Worm (Caenorhabditis elegans) whole organism, late embryonic: Measurements from ENCODE around the gene gtap-2.
A peak's percentile ranks its signal among the peaks of the same experiment; 100 is the strongest.

Source experiments
- C38D4.7 ChIP-seq: fragments of 200-800 bp; sonication (Bioruptor generic); optimal IDR thresholded peaks from 2 replicates; lab custom pipeline; 2018; ENCODE audit warnings: mild to moderate bottlenecking, missing genetic modification characterization, moderate library complexity, missing compliant biosample characterization
- F13H6.1 ChIP-seq: sonication (generic microtip); optimal IDR thresholded peaks from 2 replicates; lab custom pipeline; 2016; ENCODE audit warnings: missing genetic modification characterization, missing compliant biosample characterization
- K02D7.2 ChIP-seq: sonication (generic microtip); optimal IDR thresholded peaks from 2 replicates; lab custom pipeline; 2017; ENCODE audit warnings: mild to moderate bottlenecking, missing genetic modification characterization, missing compliant biosample characterization
- ahr-1 ChIP-seq: sonication (generic microtip); optimal IDR thresholded peaks from 2 replicates; lab custom pipeline; 2016; ENCODE audit warnings: missing genetic modification characterization, missing compliant biosample characterization
- ama-1 ChIP-seq: fragments of 150-350 bp; optimal IDR thresholded peaks from 2 replicates; lab custom pipeline; 2014
- ceh-14 ChIP-seq: sonication (generic microtip); optimal IDR thresholded peaks from 2 replicates; lab custom pipeline; 2016; ENCODE audit warnings: missing genotype, missing genetic modification characterization, missing compliant biosample characterization
- ceh-19 ChIP-seq: fragments of 200-800 bp; sonication (Bioruptor generic); optimal IDR thresholded peaks from 2 replicates; lab custom pipeline; 2018; ENCODE audit warnings: mild to moderate bottlenecking, missing genetic modification characterization, missing compliant biosample characterization
- ceh-2 ChIP-seq: sonication (generic microtip); optimal IDR thresholded peaks from 2 replicates; lab custom pipeline; 2016; ENCODE audit warnings: missing genotype, missing genetic modification characterization, missing compliant biosample characterization
- ceh-22 ChIP-seq: sonication (generic microtip); optimal IDR thresholded peaks from 2 replicates; lab custom pipeline; 2017; ENCODE audit warnings: missing biosample characterization, missing genetic modification characterization
- ceh-24 ChIP-seq: sonication (generic microtip); optimal IDR thresholded peaks from 2 replicates; lab custom pipeline; 2016; ENCODE audit warnings: mild to moderate bottlenecking, missing genetic modification characterization, missing compliant biosample characterization
- ceh-30 ChIP-seq: fragments of 150-350 bp; optimal IDR thresholded peaks from 2 replicates; lab custom pipeline; 2014; ENCODE audit warnings: missing biosample characterization, missing genetic modification characterization
- ceh-34 ChIP-seq: sonication (generic microtip); optimal IDR thresholded peaks from 2 replicates; lab custom pipeline; 2016; ENCODE audit warnings: mild to moderate bottlenecking, missing genetic modification characterization, missing compliant biosample characterization
- ceh-45 ChIP-seq: fragments of 200-800 bp; sonication (Bioruptor generic); IDR thresholded peaks from 2 replicates; pipeline ENCODE4 v1.3.6; 2022; ENCODE audit warnings: missing genetic modification reagents, missing genetic modification characterization, missing compliant biosample characterization
- ceh-6 ChIP-seq: fragments of 200-800 bp; sonication (Bioruptor generic); optimal IDR thresholded peaks from 2 replicates; lab custom pipeline; 2018; ENCODE audit warnings: mild to moderate bottlenecking, missing genetic modification characterization, missing compliant biosample characterization
- che-1 ChIP-seq: sonication (generic microtip); optimal IDR thresholded peaks from 2 replicates; lab custom pipeline; 2016; ENCODE audit warnings: mild to moderate bottlenecking, missing genetic modification characterization, missing compliant biosample characterization
- elt-4 ChIP-seq: sonication (generic microtip); optimal IDR thresholded peaks from 2 replicates; lab custom pipeline; 2016; ENCODE audit warnings: missing genetic modification characterization, missing compliant biosample characterization
- eyg-1 ChIP-seq: sonication (generic microtip); optimal IDR thresholded peaks from 2 replicates; lab custom pipeline; 2016; ENCODE audit warnings: missing genotype, missing genetic modification characterization, missing compliant biosample characterization
- fkh-10 ChIP-seq: fragments of 150-350 bp; optimal IDR thresholded peaks from 2 replicates; lab custom pipeline; 2014; ENCODE audit warnings: missing biosample characterization, missing genetic modification reagents, missing genetic modification characterization
- fkh-6 ChIP-seq: sonication (generic microtip); optimal IDR thresholded peaks from 2 replicates; lab custom pipeline; 2016; ENCODE audit warnings: missing genetic modification characterization, missing compliant biosample characterization
- hlh-13 ChIP-seq: fragments of 200-800 bp; sonication (Bioruptor generic); optimal IDR thresholded peaks from 2 replicates; lab custom pipeline; 2018; ENCODE audit warnings: mild to moderate bottlenecking, missing genetic modification characterization, missing compliant biosample characterization
- hlh-15 ChIP-seq: sonication (generic microtip); optimal IDR thresholded peaks from 2 replicates; lab custom pipeline; 2016; ENCODE audit warnings: missing genetic modification characterization, missing compliant biosample characterization
- hlh-30 ChIP-seq: sonication (generic microtip); optimal IDR thresholded peaks from 2 replicates; lab custom pipeline; 2017; ENCODE audit warnings: antibody characterized with exemption, missing genetic modification characterization, missing compliant biosample characterization; ENCODE audit not compliant: insufficient read depth
- hlh-6 ChIP-seq: sonication (generic microtip); optimal IDR thresholded peaks from 2 replicates; lab custom pipeline; 2016; ENCODE audit warnings: missing genotype, missing genetic modification characterization, missing compliant biosample characterization
- hlh-8 ChIP-seq: sonication (generic microtip); optimal IDR thresholded peaks from 2 replicates; lab custom pipeline; 2016; ENCODE audit warnings: missing genotype, missing genetic modification characterization, missing compliant biosample characterization
- lim-6 ChIP-seq: sonication (generic microtip); optimal IDR thresholded peaks from 2 replicates; lab custom pipeline; 2016; ENCODE audit warnings: missing genetic modification characterization, missing compliant biosample characterization
- lin-11 ChIP-seq: fragments of 200-800 bp; sonication (Bioruptor generic); optimal IDR thresholded peaks from 2 replicates; lab custom pipeline; 2018; ENCODE audit warnings: mild to moderate bottlenecking, missing genetic modification characterization, missing compliant biosample characterization
- madf-2 ChIP-seq: sonication (generic microtip); optimal IDR thresholded peaks from 2 replicates; lab custom pipeline; 2017; ENCODE audit warnings: missing genetic modification characterization, missing compliant biosample characterization
- mec-3 ChIP-seq: sonication (generic microtip); optimal IDR thresholded peaks from 2 replicates; lab custom pipeline; 2016; ENCODE audit warnings: borderline replicate concordance, missing genetic modification characterization, missing compliant biosample characterization
- nhr-11 ChIP-seq: fragments of 150-350 bp; optimal IDR thresholded peaks from 2 replicates; lab custom pipeline; 2014; ENCODE audit warnings: missing biosample characterization, missing genetic modification characterization
- nhr-232 ChIP-seq: sonication (generic microtip); optimal IDR thresholded peaks from 2 replicates; lab custom pipeline; 2016; ENCODE audit warnings: missing genetic modification characterization, missing compliant biosample characterization
- npax-4 ChIP-seq: sonication (generic microtip); optimal IDR thresholded peaks from 2 replicates; lab custom pipeline; 2016; ENCODE audit warnings: missing genetic modification characterization, missing compliant biosample characterization
- pag-3 ChIP-seq: sonication (generic microtip); optimal IDR thresholded peaks from 2 replicates; lab custom pipeline; 2016; ENCODE audit warnings: missing compliant biosample characterization, missing genetic modification characterization, borderline replicate concordance
- pat-9 ChIP-seq: fragments of 200-800 bp; sonication (Bioruptor generic); optimal IDR thresholded peaks from 2 replicates; lab custom pipeline; 2018; ENCODE audit warnings: mild to moderate bottlenecking, missing genetic modification characterization, moderate library complexity, missing compliant biosample characterization
- pha-2 ChIP-seq: sonication (generic microtip); optimal IDR thresholded peaks from 2 replicates; lab custom pipeline; 2017; ENCODE audit warnings: mild to moderate bottlenecking, missing genetic modification characterization, missing compliant biosample characterization
- pqm-1 ChIP-seq: sonication (generic microtip); optimal IDR thresholded peaks from 2 replicates; lab custom pipeline; 2016; ENCODE audit warnings: missing genetic modification characterization, missing compliant biosample characterization
- pros-1 ChIP-seq: fragments of 150-350 bp; optimal IDR thresholded peaks from 2 replicates; lab custom pipeline; 2014; ENCODE audit warnings: missing biosample characterization, missing genetic modification reagents, missing genetic modification characterization
- sdc-2 ChIP-seq: sonication (generic microtip); optimal IDR thresholded peaks from 2 replicates; lab custom pipeline; 2016; ENCODE audit warnings: missing genotype, missing genetic modification characterization, missing compliant biosample characterization
- sox-2 ChIP-seq: fragments of 200-800 bp; sonication (Bioruptor generic); IDR thresholded peaks from 2 replicates; pipeline ENCODE4 v1.3.6; 2022; ENCODE audit warnings: missing genetic modification reagents, missing genetic modification characterization, missing compliant biosample characterization
- sox-4 ChIP-seq: sonication (generic microtip); optimal IDR thresholded peaks from 2 replicates; lab custom pipeline; 2017; ENCODE audit warnings: mild to moderate bottlenecking, missing genetic modification characterization, inconsistent platforms, missing compliant biosample characterization
- syd-9 ChIP-seq: sonication (generic microtip); optimal IDR thresholded peaks from 2 replicates; lab custom pipeline; 2016; ENCODE audit warnings: mild to moderate bottlenecking, missing genetic modification characterization, moderate library complexity, missing compliant biosample characterization
- tbx-7 ChIP-seq: sonication (generic microtip); optimal IDR thresholded peaks from 2 replicates; lab custom pipeline; 2016; ENCODE audit warnings: missing genotype, missing genetic modification characterization, missing compliant biosample characterization
- ttx-3 ChIP-seq: sonication (generic microtip); optimal IDR thresholded peaks from 2 replicates; lab custom pipeline; 2016; ENCODE audit warnings: missing genetic modification reagents, missing genetic modification characterization, missing compliant biosample characterization
- unc-3 ChIP-seq, 2 experiments: fragments of 200-800 bp in 1 of 2; sonication (Bioruptor generic) in 1 of 2; sonication (generic microtip) in 1 of 2; conservative IDR thresholded peaks in 1 of 2; optimal IDR thresholded peaks in 1 of 2; 2 replicates each; pipeline versions ENCODE4 v1.3.6 to Lab custom; 2016 to 2022; ENCODE audit warnings: missing compliant biosample characterization in 2 of 2, missing genetic modification characterization in 2 of 2, missing genetic modification reagents in 1 of 2
- unc-42 ChIP-seq: sonication (generic microtip); optimal IDR thresholded peaks from 2 replicates; lab custom pipeline; 2016; ENCODE audit warnings: missing genotype, missing genetic modification characterization, missing compliant biosample characterization
- unc-86 ChIP-seq: sonication (generic microtip); optimal IDR thresholded peaks from 2 replicates; lab custom pipeline; 2016; ENCODE audit warnings: missing genetic modification characterization, missing compliant biosample characterization
- zip-5 ChIP-seq: sonication (generic microtip); optimal IDR thresholded peaks from 2 replicates; lab custom pipeline; 2016; ENCODE audit warnings: missing genetic modification characterization, missing compliant biosample characterization
- ztf-16 ChIP-seq: sonication (generic microtip); optimal IDR thresholded peaks from 2 replicates; lab custom pipeline; 2017; ENCODE audit warnings: missing genetic modification characterization, missing compliant biosample characterization

The gtap-2 gene

ce11 chrIII:9860201-9860780 lies 51.9 kb downstream of the gtap-2 start, which contains the start of gene twk-48:
Gene twk-48 (plus strand): TSS chrIII:9860730.
- TF ChIP-seq nhr-11 (no peak), fkh-10 (GFP tag; lab: Kevin White, UChicago) (no peak), zip-5 (tag; lab: Kevin White, UChicago) (no peak), lin-11 (tag; lab: Kevin White, UChicago) (no peak), unc-42 (tag; lab: Kevin White, UChicago) (peak; percentile 23), hlh-6 (tag; lab: Kevin White, UChicago) (no peak)

- TF ChIP-seq ceh-30 (no peak), K02D7.2 (tag; lab: Kevin White, UChicago) (peak; percentile 66), zip-5 (tag; lab: Kevin White, UChicago) (peak; percentile 72), C38D4.7 (GFP tag; lab: Kevin White, UChicago) (peak; percentile 86), tbx-7 (no peak), hlh-13 (GFP tag; lab: Kevin White, UChicago) (peak; percentile 68), ceh-19 (peak; percentile 86), unc-86 (peak; percentile 84), ceh-6 (peak; percentile 82), fkh-6 (tag; lab: Kevin White, UChicago) (peak; percentile 76), npax-4 (tag; lab: Kevin White, UChicago) (peak; percentile 42), mec-3 (tag; lab: Kevin White, UChicago) (no peak), che-1 (tag; lab: Kevin White, UChicago) (peak; percentile 88), ceh-34 (tag; lab: Kevin White, UChicago) (peak; percentile 74), lin-11 (tag; lab: Kevin White, UChicago) (peak; percentile 72), pat-9 (tag; lab: Kevin White, UChicago) (peak; percentile 82), pha-2 (tag; lab: Kevin White, UChicago) (peak; percentile 86), ztf-16 (peak; percentile 85), nhr-11 (no peak), ceh-45 (GFP tag; lab: Robert Waterston, UW) (peak; percentile 75), sox-4 (tag; lab: Kevin White, UChicago) (peak; percentile 86), nhr-232 (tag; lab: Kevin White, UChicago) (peak; percentile 85), pqm-1 (peak; percentile 32), F13H6.1 (tag; lab: Kevin White, UChicago) (peak; percentile 70), madf-2 (tag; lab: Kevin White, UChicago) (peak; percentile 84), ceh-24 (tag; lab: Kevin White, UChicago) (peak; percentile 58), ama-1 (lab: Kevin White, UChicago) (no peak), unc-42 (tag; lab: Kevin White, UChicago) (peak; percentile 57), sdc-2 (tag; lab: Kevin White, UChicago) (peak; percentile 68), ceh-2 (tag; lab: Kevin White, UChicago) (peak; percentile 65), pag-3 (tag; lab: Kevin White, UChicago) (no peak), hlh-8 (tag; lab: Kevin White, UChicago) (peak; percentile 30), elt-4 (tag; lab: Kevin White, UChicago) (no peak), unc-3 (GFP tag; conservative IDR thresholded peaks at IDR 0.05; lab: Robert Waterston, UW) (peak; percentile 81), unc-3 (tag; optimal IDR thresholded peaks at IDR 0.05; lab: Kevin White, UChicago) (peak; percentile 82), sox-2 (GFP tag; lab: Robert Waterston, UW) (peak; percentile 77), hlh-15 (peak; percentile 68), ttx-3 (peak; percentile 84), ahr-1 (peak; percentile 52), syd-9 (peak; percentile 86), hlh-30 (tag; lab: Kevin White, UChicago) (peak; percentile 74), pros-1 (tag; lab: Kevin White, UChicago) (no peak), fkh-10 (GFP tag; lab: Kevin White, UChicago) (no peak), ceh-14 (tag; lab: Kevin White, UChicago) (peak; percentile 86), eyg-1 (peak; percentile 72), lim-6 (tag; lab: Kevin White, UChicago) (peak; percentile 75), ceh-22 (no peak)
Observed at ce11 chrIII:9861470-9862342, 53.4 kb downstream of the gtap-2 start.
